Worm (Caenorhabditis elegans) whole organism, early embryonic: Measurements from ENCODE around the gene Y38A10A.7.

Source experiments
- B0310.2 ChIP-seq: sonication (generic microtip); optimal IDR thresholded peaks from 2 replicates; lab custom pipeline; 2016; ENCODE audit warnings: mild to moderate bottlenecking, missing genetic modification characterization, missing compliant biosample characterization
- F13C5.2 ChIP-seq: sonication (generic microtip); optimal IDR thresholded peaks from 2 replicates; lab custom pipeline; 2017; ENCODE audit warnings: mild to moderate bottlenecking, missing genetic modification characterization, inconsistent platforms, missing compliant biosample characterization
- aly-1 ChIP-seq: sonication (generic microtip); optimal IDR thresholded peaks from 2 replicates; lab custom pipeline; 2016; ENCODE audit warnings: missing genetic modification characterization, missing compliant biosample characterization
- ama-1 ChIP-seq: fragments of 150-350 bp; optimal IDR thresholded peaks from 2 replicates; lab custom pipeline; 2014
- ceh-13 ChIP-seq: fragments of 200-800 bp; sonication (Bioruptor generic); optimal IDR thresholded peaks from 2 replicates; lab custom pipeline; 2018; ENCODE audit warnings: mild to moderate bottlenecking, missing genetic modification characterization, missing compliant biosample characterization
- ceh-36 ChIP-seq: sonication (generic microtip); optimal IDR thresholded peaks from 2 replicates; lab custom pipeline; 2016; ENCODE audit warnings: missing genetic modification characterization, inconsistent platforms, missing compliant biosample characterization
- ets-7 ChIP-seq: sonication (generic microtip); optimal IDR thresholded peaks from 2 replicates; lab custom pipeline; 2016; ENCODE audit warnings: missing genotype, missing genetic modification characterization, missing compliant biosample characterization
- flt-1 ChIP-seq: fragments of 200-800 bp; sonication (Bioruptor generic); IDR thresholded peaks from 2 replicates; pipeline ENCODE4 v1.3.6; 2022; ENCODE audit warnings: missing genetic modification characterization, missing compliant biosample characterization
- hmbx-1 ChIP-seq: sonication (generic microtip); optimal IDR thresholded peaks from 2 replicates; lab custom pipeline; 2016; ENCODE audit warnings: mild to moderate bottlenecking, missing genetic modification characterization, missing compliant biosample characterization
- hmg-4 ChIP-seq: fragments of 200-800 bp; sonication (Bioruptor generic); optimal IDR thresholded peaks from 2 replicates; lab custom pipeline; 2018; ENCODE audit warnings: mild to moderate bottlenecking, missing genetic modification characterization, missing compliant biosample characterization
- hnd-1 ChIP-seq: sonication (generic microtip); optimal IDR thresholded peaks from 2 replicates; lab custom pipeline; 2016; ENCODE audit warnings: missing genetic modification characterization, missing compliant biosample characterization
- pes-1 ChIP-seq: fragments of 200-800 bp; sonication (Bioruptor generic); IDR thresholded peaks from 2 replicates; pipeline ENCODE4 v1.3.6; 2022; ENCODE audit warnings: missing genetic modification reagents, missing genetic modification characterization, missing compliant biosample characterization
- scrt-1 ChIP-seq: fragments of 200-800 bp; sonication (Bioruptor generic); IDR thresholded peaks from 2 replicates; pipeline ENCODE4 v1.3.6; 2022; ENCODE audit warnings: missing genetic modification characterization, missing compliant biosample characterization
- sea-1 ChIP-seq: fragments of 200-800 bp; sonication (Bioruptor generic); conservative IDR thresholded peaks from 2 replicates; pipeline ENCODE4 v1.3.6; 2022; ENCODE audit warnings: missing genetic modification characterization, missing compliant biosample characterization
- tbx-11 ChIP-seq: fragments of 200-800 bp; sonication (Bioruptor generic); IDR thresholded peaks from 2 replicates; pipeline ENCODE4 v1.3.6; 2022; ENCODE audit warnings: missing genetic modification characterization, missing compliant biosample characterization
- tbx-37 ChIP-seq: fragments of 200-800 bp; sonication (Bioruptor generic); conservative IDR thresholded peaks from 2 replicates; pipeline ENCODE4 v1.3.6; 2022; ENCODE audit warnings: missing genetic modification reagents, missing genetic modification characterization, missing compliant biosample characterization
- tra-4 ChIP-seq: sonication (generic microtip); optimal IDR thresholded peaks from 2 replicates; lab custom pipeline; 2017; ENCODE audit warnings: missing genetic modification characterization, missing compliant biosample characterization

Y38A10A.7 gene

ce11 chrV:6131100-6131499 lies 35.1 kb downstream of the Y38A10A.7 start, which contains the start of gene exp-2:
Gene exp-2 (plus strand): TSS chrV:6131400.
- TF ChIP-seq tra-4 (tag; lab: Kevin White, UChicago) (no peak), ceh-36 (no peak), ceh-13 (GFP tag; lab: Kevin White, UChicago) (no peak), B0310.2 (tag; lab: Kevin White, UChicago) (no peak), flt-1 (GFP tag; lab: Robert Waterston, UW) (no peak), hmbx-1 (no peak), sea-1 (no peak), ets-7 (tag; lab: Kevin White, UChicago) (no peak), hmg-4 (GFP tag; lab: Kevin White, UChicago) (no peak), scrt-1 (GFP tag; lab: Robert Waterston, UW) (no peak), F13C5.2 (no peak), hnd-1 (tag; lab: Kevin White, UChicago) (no peak), aly-1 (tag; lab: Kevin White, UChicago) (no peak), ama-1 (lab: Kevin White, UChicago) (no peak), tbx-37 (GFP tag; lab: Robert Waterston, UW) (no peak)

- TF ChIP-seq hmg-4 (GFP tag; lab: Kevin White, UChicago) (no peak), B0310.2 (tag; lab: Kevin White, UChicago) (no peak)
Measured at ce11 chrV:6135428-6135827, 39.4 kb downstream of the Y38A10A.7 start.

ce11 chrV:6138167-6138566 lies 42.2 kb downstream of the Y38A10A.7 start:
- no peak for TF ChIP-seq hmg-4 (GFP tag; lab: Kevin White, UChicago)
- TF ChIP-seq hmbx-1: no peak
- TF ChIP-seq tbx-37 (GFP tag; lab: Robert Waterston, UW): no peak
- no peak for TF ChIP-seq ama-1 (lab: Kevin White, UChicago)
- no peak for TF ChIP-seq pes-1 (GFP tag; lab: Robert Waterston, UW)
- TF ChIP-seq scrt-1 (GFP tag; lab: Robert Waterston, UW): no peak
- no peak for TF ChIP-seq aly-1 (tag; lab: Kevin White, UChicago)
- no peak for TF ChIP-seq F13C5.2
- no peak for TF ChIP-seq ceh-36
- TF ChIP-seq hnd-1 (tag; lab: Kevin White, UChicago): no peak
- no peak for TF ChIP-seq flt-1 (GFP tag; lab: Robert Waterston, UW)
- no peak for TF ChIP-seq tra-4 (tag; lab: Kevin White, UChicago)
- TF ChIP-seq B0310.2 (tag; lab: Kevin White, UChicago): no peak
- TF ChIP-seq ets-7 (tag; lab: Kevin White, UChicago): no peak
- no peak for TF ChIP-seq tbx-11 (GFP tag; lab: Robert Waterston, UW)
- no peak for TF ChIP-seq sea-1
- TF ChIP-seq ceh-13 (GFP tag; lab: Kevin White, UChicago): no peak
